Fruit fly (Drosophila melanogaster) whole organism, embryonic: ENCODE measurements around the gene CG42329.
A peak's percentile ranks its signal among the peaks of the same experiment; 100 is the strongest.

Source experiments
- Gug ChIP-seq: fragments of 200-800 bp; sonication (Bioruptor generic); IDR thresholded peaks from 4 replicates; pipeline ENCODE4 v1.3.6; 2022; ENCODE audit warnings: missing biosample characterization, missing genetic modification characterization
- fd102C ChIP-seq: fragments of 200-800 bp; sonication (Bioruptor generic); optimal IDR thresholded peaks from 2 replicates; lab custom pipeline; 2018; ENCODE audit warnings: missing biosample characterization, mild to moderate bottlenecking, missing genetic modification characterization, moderate library complexity
- onecut ChIP-seq: fragments of 200-800 bp; sonication (Bioruptor generic); IDR thresholded peaks from 2 replicates; pipeline ENCODE4 v1.3.6; 2022; ENCODE audit warnings: missing biosample characterization, missing genetic modification characterization
- scrt ChIP-seq: fragments of 200-800 bp; sonication (Bioruptor generic); optimal IDR thresholded peaks from 2 replicates; lab custom pipeline; 2018; ENCODE audit warnings: missing biosample characterization, mild to moderate bottlenecking, missing genetic modification characterization, moderate library complexity

CG42329 gene

dm6 chr2L:1262684-1263083, 43.6 kb downstream of the CG42329 start:
- TF ChIP-seq fd102C (GFP tag; lab: Kevin White, UChicago) (no peak), Gug (GFP tag; lab: Robert Waterston, UW) (no peak), onecut (GFP tag; lab: Robert Waterston, UW) (peak; percentile 68), scrt (GFP tag; lab: Kevin White, UChicago) (peak; percentile 70)
